Fruit fly (Drosophila melanogaster): ENCODE results near the gene CG5850.

dm6 chr2L:9943521-9943920, 20.2 kb downstream of the CG5850 start:
- no peak for TF ChIP-seq usp (GFP tag; optimal IDR thresholded peaks at IDR 0.05)
- TF ChIP-seq psq (optimal IDR thresholded peaks at IDR 0.05), result no peak
- TF ChIP-seq CG8478 (optimal IDR thresholded peaks at IDR 0.05), result no peak
- TF ChIP-seq Dll (optimal IDR thresholded peaks at IDR 0.05), result no peak
- TF ChIP-seq pan (optimal IDR thresholded peaks at IDR 0.05), result no peak
- no peak for TF ChIP-seq EcR (GFP tag; optimal IDR thresholded peaks at IDR 0.05)

Data from whole organism.